Worm (Caenorhabditis elegans) whole organism, L4 larva: Measurements from ENCODE around the gene D2045.8.

ENCODE experiments used
- D1046.2 ChIP-seq: fragments of 200-800 bp; sonication (Bioruptor generic); IDR thresholded peaks from 2 replicates; pipeline ENCODE4 v1.3.6; 2022; ENCODE audit warnings: missing genetic modification characterization, missing compliant biosample characterization
- F49E8.2 ChIP-seq: sonication (generic microtip); optimal IDR thresholded peaks from 2 replicates; lab custom pipeline; 2016; ENCODE audit warnings: missing compliant biosample characterization, mild to moderate bottlenecking, missing genetic modification characterization, borderline replicate concordance
- R02D3.7 ChIP-seq: fragments of 150-350 bp; sonication (generic microtip); optimal IDR thresholded peaks from 3 replicates; lab custom pipeline; 2014; ENCODE audit warnings: missing biosample characterization, missing genetic modification characterization
- Y48G9A.11 ChIP-seq: fragments of 200-800 bp; sonication (Bioruptor generic); IDR thresholded peaks from 2 replicates; pipeline ENCODE4 v1.3.6; 2022; ENCODE audit warnings: missing genetic modification reagents, missing genetic modification characterization, missing compliant biosample characterization
- ZK546.5 ChIP-seq, 2 experiments: sonication (generic microtip); optimal IDR thresholded peaks; 2 replicates each; lab custom pipeline; 2017; ENCODE audit warnings: missing biosample characterization in 2 of 2, missing genetic modification characterization in 2 of 2
- aha-1 ChIP-seq: fragments of 150-350 bp; peaks from one replicate; lab custom pipeline; 2014; ENCODE audit warnings: missing biosample characterization, missing genetic modification characterization
- ama-1 ChIP-seq: fragments of 150-350 bp; optimal IDR thresholded peaks from 2 replicates; lab custom pipeline; 2014; ENCODE audit warnings: inconsistent platforms, mixed read lengths
- arid-1 ChIP-seq: fragments of 200-800 bp; sonication (Bioruptor generic); conservative IDR thresholded peaks from 2 replicates; pipeline ENCODE4 v1.3.6; 2022; ENCODE audit warnings: missing genetic modification reagents, missing genetic modification characterization, missing compliant biosample characterization
- ceh-28 ChIP-seq: fragments of 150-350 bp; optimal IDR thresholded peaks from 2 replicates; lab custom pipeline; 2014; ENCODE audit warnings: missing biosample characterization, missing genetic modification reagents, missing genetic modification characterization
- ceh-44 ChIP-seq: fragments of 200-800 bp; sonication (Bioruptor generic); IDR thresholded peaks from 2 replicates; pipeline ENCODE4 v1.3.6; 2022; ENCODE audit warnings: missing genetic modification reagents, missing genetic modification characterization, missing compliant biosample characterization
- cey-2 ChIP-seq: sonication (generic microtip); optimal IDR thresholded peaks from 3 replicates; lab custom pipeline; 2017; ENCODE audit warnings: missing genetic modification characterization, mild to moderate bottlenecking, missing compliant biosample characterization, antibody characterized with exemption, borderline replicate concordance; ENCODE audit not compliant: insufficient read depth
- daf-12 ChIP-seq: fragments of 150-350 bp; optimal IDR thresholded peaks from 2 replicates; lab custom pipeline; 2014; ENCODE audit warnings: missing biosample characterization, missing genetic modification reagents, missing genetic modification characterization
- daf-16 ChIP-seq, 3 experiments: sonication (generic microtip); optimal IDR thresholded peaks; 2 replicates each; lab custom pipeline; 2016 to 2017; ENCODE audit warnings: missing genetic modification characterization in 3 of 3, missing genetic modification reagents in 3 of 3, mild to moderate bottlenecking in 2 of 3, missing compliant biosample characterization in 2 of 3, missing biosample characterization in 1 of 3, moderate library complexity in 1 of 3
- dmd-8 ChIP-seq: fragments of 200-800 bp; sonication (Bioruptor generic); IDR thresholded peaks from 2 replicates; pipeline ENCODE4 v1.3.6; 2022; ENCODE audit warnings: missing genetic modification characterization, missing compliant biosample characterization
- egl-43 ChIP-seq: fragments of 200-800 bp; sonication (Bioruptor generic); IDR thresholded peaks from 2 replicates; pipeline ENCODE4 v1.3.6; 2022; ENCODE audit warnings: missing genetic modification reagents, missing genetic modification characterization, missing compliant biosample characterization
- hlh-11 ChIP-seq: fragments of 200-800 bp; sonication (Bioruptor generic); optimal IDR thresholded peaks from 2 replicates; lab custom pipeline; 2018; ENCODE audit warnings: mild to moderate bottlenecking, missing genetic modification characterization, missing compliant biosample characterization
- hlh-30 ChIP-seq: sonication (generic microtip); optimal IDR thresholded peaks from 2 replicates; lab custom pipeline; 2017; ENCODE audit warnings: antibody characterized with exemption, mild to moderate bottlenecking, missing genetic modification characterization, missing compliant biosample characterization; ENCODE audit not compliant: insufficient read depth
- hmg-1.1 ChIP-seq: fragments of 200-800 bp; sonication (Bioruptor generic); IDR thresholded peaks from 2 replicates; pipeline ENCODE4 v1.3.6; 2022; ENCODE audit warnings: missing genetic modification reagents, missing genetic modification characterization, missing compliant biosample characterization
- lin-1 ChIP-seq: fragments of 200-800 bp; sonication (Bioruptor generic); IDR thresholded peaks from 2 replicates; pipeline ENCODE4 v1.3.6; 2022; ENCODE audit warnings: missing genetic modification reagents, missing genetic modification characterization, missing compliant biosample characterization
- lin-13 ChIP-seq: fragments of 150-350 bp; optimal IDR thresholded peaks from 2 replicates; lab custom pipeline; 2014; ENCODE audit warnings: missing biosample characterization, missing genetic modification reagents, missing genetic modification characterization
- lin-15B ChIP-seq: fragments of 150-350 bp; sonication (generic microtip); optimal IDR thresholded peaks from 3 replicates; lab custom pipeline; 2014; ENCODE audit warnings: missing biosample characterization, missing genetic modification characterization
- lin-29 ChIP-seq: fragments of 200-800 bp; sonication (Bioruptor generic); IDR thresholded peaks from 2 replicates; pipeline ENCODE4 v1.3.6; 2022; ENCODE audit warnings: missing genetic modification reagents, missing genetic modification characterization, missing compliant biosample characterization
- lin-38 ChIP-seq: fragments of 200-800 bp; sonication (Bioruptor generic); IDR thresholded peaks from 2 replicates; pipeline ENCODE4 v1.3.6; 2022; ENCODE audit warnings: missing genetic modification reagents, missing genetic modification characterization, missing compliant biosample characterization
- lir-3 ChIP-seq: sonication (generic microtip); optimal IDR thresholded peaks from 2 replicates; lab custom pipeline; 2016; ENCODE audit warnings: mild to moderate bottlenecking, missing genetic modification characterization, missing compliant biosample characterization
- madf-9 ChIP-seq: fragments of 200-800 bp; sonication (Bioruptor generic); conservative IDR thresholded peaks from 2 replicates; pipeline ENCODE4 v1.3.6; 2022; ENCODE audit warnings: missing genetic modification reagents, missing genetic modification characterization, missing compliant biosample characterization
- mdl-1 ChIP-seq, 2 experiments: fragments of 150-350 bp in 1 of 2; sonication (generic microtip) in 1 of 2; optimal IDR thresholded peaks; 2 replicates each; lab custom pipeline; 2014 to 2017; ENCODE audit warnings: missing biosample characterization in 2 of 2, missing genetic modification characterization in 2 of 2
- mdt-29 ChIP-seq: fragments of 200-800 bp; sonication (Bioruptor generic); IDR thresholded peaks from 2 replicates; pipeline ENCODE4 v1.3.6; 2022; ENCODE audit warnings: missing genetic modification reagents, missing genetic modification characterization, missing compliant biosample characterization
- mes-2 ChIP-seq: sonication (generic microtip); optimal IDR thresholded peaks from 2 replicates; lab custom pipeline; 2016; ENCODE audit warnings: missing genotype, mild to moderate bottlenecking, missing genetic modification characterization, missing compliant biosample characterization; ENCODE audit not compliant: poor library complexity, severe bottlenecking
- mxl-3 ChIP-seq: fragments of 200-800 bp; sonication (Bioruptor generic); optimal IDR thresholded peaks from 2 replicates; lab custom pipeline; 2018; ENCODE audit warnings: mild to moderate bottlenecking, missing genetic modification characterization, missing compliant biosample characterization
- nhr-10 ChIP-seq: fragments of 150-350 bp; optimal IDR thresholded peaks from 2 replicates; lab custom pipeline; 2014; ENCODE audit warnings: missing biosample characterization, missing genetic modification characterization
- nhr-102 ChIP-seq: sonication (generic microtip); optimal IDR thresholded peaks from 2 replicates; lab custom pipeline; 2016; ENCODE audit warnings: mild to moderate bottlenecking, missing genetic modification characterization, moderate library complexity, missing compliant biosample characterization
- nhr-42 ChIP-seq: fragments of 200-800 bp; sonication (Bioruptor generic); IDR thresholded peaks from 2 replicates; pipeline ENCODE4 v1.3.6; 2022; ENCODE audit warnings: missing genetic modification characterization, missing compliant biosample characterization
- nhr-76 ChIP-seq: fragments of 150-350 bp; optimal IDR thresholded peaks from 2 replicates; lab custom pipeline; 2014; ENCODE audit warnings: missing biosample characterization, missing genetic modification characterization
- pha-4 ChIP-seq, 2 experiments: fragments of 150-350 bp in 1 of 2; fragments of 200-800 bp in 1 of 2; sonication (Bioruptor generic) in 1 of 2; IDR thresholded peaks in 1 of 2; optimal IDR thresholded peaks in 1 of 2; 2 replicates each; pipeline versions ENCODE4 v1.3.6 to Lab custom; 2014 to 2022; ENCODE audit warnings: missing genetic modification characterization in 2 of 2, missing genetic modification reagents in 2 of 2, missing biosample characterization in 1 of 2, missing compliant biosample characterization in 1 of 2
- php-3 ChIP-seq: fragments of 200-800 bp; sonication (Bioruptor generic); IDR thresholded peaks from 2 replicates; pipeline ENCODE4 v1.3.6; 2022; ENCODE audit warnings: missing genetic modification reagents, missing genetic modification characterization, missing compliant biosample characterization
- saeg-2 ChIP-seq: fragments of 200-800 bp; sonication (Bioruptor generic); IDR thresholded peaks from 2 replicates; pipeline ENCODE4 v1.3.6; 2022; ENCODE audit warnings: missing genetic modification reagents, missing genetic modification characterization, missing compliant biosample characterization
- skn-1 ChIP-seq: fragments of 150-350 bp; optimal IDR thresholded peaks from 2 replicates; lab custom pipeline; 2014; ENCODE audit warnings: missing biosample characterization, missing genetic modification characterization
- spr-1 ChIP-seq: sonication (generic microtip); optimal IDR thresholded peaks from 2 replicates; lab custom pipeline; 2016; ENCODE audit warnings: mild to moderate bottlenecking, missing genetic modification characterization, missing compliant biosample characterization
- unc-130 ChIP-seq: sonication (generic microtip); optimal IDR thresholded peaks from 2 replicates; lab custom pipeline; 2016; ENCODE audit warnings: missing genetic modification reagents, missing genetic modification characterization, missing compliant biosample characterization
- unc-39 ChIP-seq: sonication (generic microtip); optimal IDR thresholded peaks from 2 replicates; lab custom pipeline; 2017; ENCODE audit warnings: missing biosample characterization, missing genetic modification characterization
- unc-62 ChIP-seq, 3 experiments: fragments of 150-350 bp in 1 of 3; sonication (generic microtip); optimal IDR thresholded peaks in 2 of 3; peaks in 1 of 3; 1 replicate in 1 of 3; 2 replicates in 2 of 3; lab custom pipeline; 2014 to 2017; ENCODE audit warnings: missing biosample characterization in 3 of 3, missing genetic modification characterization in 3 of 3, missing genetic modification reagents in 3 of 3, missing genotype in 1 of 3
- vab-7 ChIP-seq: fragments of 200-800 bp; sonication (Bioruptor generic); IDR thresholded peaks from 2 replicates; pipeline ENCODE4 v1.3.6; 2022; ENCODE audit warnings: missing genetic modification reagents, missing genetic modification characterization, missing compliant biosample characterization
- zfp-2 ChIP-seq: sonication (generic microtip); optimal IDR thresholded peaks from 2 replicates; lab custom pipeline; 2016; ENCODE audit warnings: mild to moderate bottlenecking, missing genetic modification characterization, missing compliant biosample characterization
- zfp-3 ChIP-seq: fragments of 200-800 bp; sonication (Bioruptor generic); conservative IDR thresholded peaks from 2 replicates; pipeline ENCODE4 v1.3.6; 2022; ENCODE audit warnings: missing genetic modification reagents, missing genetic modification characterization, missing compliant biosample characterization
- zip-2 ChIP-seq: fragments of 150-350 bp; optimal IDR thresholded peaks from 2 replicates; lab custom pipeline; 2014; ENCODE audit warnings: missing biosample characterization, missing genetic modification characterization

D2045.8 gene

DNA sequence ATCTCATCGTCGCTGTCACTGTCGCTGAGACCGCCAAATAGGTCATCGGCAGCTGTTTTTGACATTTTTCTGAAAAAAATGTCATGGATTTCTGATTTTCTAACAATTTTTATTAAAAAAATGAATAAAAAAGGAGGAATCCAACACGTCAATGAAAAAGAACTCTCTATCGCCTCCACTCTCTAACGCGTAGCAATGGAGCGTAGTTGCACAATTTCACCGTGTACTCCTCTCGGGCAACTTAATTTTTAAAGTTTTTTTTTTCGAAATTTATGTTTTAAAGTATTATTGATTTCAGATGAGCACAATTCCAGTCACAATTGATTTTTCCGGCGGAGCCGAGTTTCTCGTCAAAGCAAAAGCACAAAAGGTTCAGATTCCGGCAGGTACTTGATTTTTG, 23.1 kb downstream of the D2045.8 start, which contains the start of the genes taf-11.3 and urm-1 (continued):
- no peak for TF ChIP-seq egl-43 (GFP tag; lab: Robert Waterston, UW)
- no peak for TF ChIP-seq ZK546.5 (tag; optimal IDR thresholded peaks at IDR 0.05; lab: Kevin White, UChicago)
- peak; percentile 10 for TF ChIP-seq nhr-102 (tag; lab: Kevin White, UChicago)
- no peak for TF ChIP-seq skn-1 (tag; lab: Kevin White, UChicago)
- peak; percentile 52 for TF ChIP-seq hmg-1.1
- peak; percentile 35 for TF ChIP-seq unc-130
- TF ChIP-seq mxl-3 (GFP tag; lab: Kevin White, UChicago) = no peak
- TF ChIP-seq vab-7 (GFP tag; lab: Robert Waterston, UW) = no peak
- TF ChIP-seq D1046.2 (GFP tag; lab: Robert Waterston, UW) = no peak
- no peak for TF ChIP-seq F49E8.2 (tag; lab: Kevin White, UChicago)
- TF ChIP-seq nhr-10 (tag; lab: Kevin White, UChicago) = no peak
- TF ChIP-seq nhr-76 (tag; lab: Kevin White, UChicago) = no peak
- peak in 1 of 2 experiments; percentile 84 for TF ChIP-seq unc-62 (GFP tag; optimal IDR thresholded peaks at IDR 0.05 in 1 of 2; lab: Kevin White, UChicago)
- no peak for TF ChIP-seq unc-62 (tag; optimal IDR thresholded peaks at IDR 0.05; lab: Kevin White, UChicago)
- no peak for TF ChIP-seq lin-29 (GFP tag; lab: Robert Waterston, UW)
- no peak for TF ChIP-seq cey-2 (tag; lab: Kevin White, UChicago)
- TF ChIP-seq ceh-28 (tag; lab: Kevin White, UChicago) = no peak
- no peak for TF ChIP-seq zip-2 (tag; lab: Kevin White, UChicago)
- TF ChIP-seq saeg-2 = no peak
- TF ChIP-seq ama-1 (lab: Kevin White, UChicago) = no peak
- no peak for TF ChIP-seq R02D3.7 (tag; lab: Kevin White, UChicago)
- peak; percentile 96 for TF ChIP-seq lin-38 (GFP tag; lab: Robert Waterston, UW)
- TF ChIP-seq hlh-11 (tag; lab: Kevin White, UChicago) = peak; percentile 38
- TF ChIP-seq aha-1 (tag; lab: Kevin White, UChicago) = peak; percentile 50
- TF ChIP-seq zfp-3 (GFP tag; lab: Robert Waterston, UW) = no peak
- TF ChIP-seq mdl-1 (tag; optimal IDR thresholded peaks at IDR 0.05; lab: Kevin White, UChicago) = no peak
- no peak for TF ChIP-seq unc-39 (tag; lab: Kevin White, UChicago)
- TF ChIP-seq hlh-30 (tag; lab: Kevin White, UChicago) = peak; percentile 30
- TF ChIP-seq lin-1 (GFP tag; lab: Robert Waterston, UW) = no peak
- no peak for TF ChIP-seq zfp-2 (tag; lab: Kevin White, UChicago)
- no peak for TF ChIP-seq dmd-8 (GFP tag; lab: Robert Waterston, UW)
- TF ChIP-seq arid-1 (GFP tag; lab: Robert Waterston, UW) = 0 out of 2 replicates have a peak, but pooled peaks have one; percentile 30
- TF ChIP-seq daf-16 (GFP tag; optimal IDR thresholded peaks at IDR 0.05; lab: Kevin White, UChicago) = no peak
- TF ChIP-seq daf-16 (tag; optimal IDR thresholded peaks at IDR 0.05; lab: Kevin White, UChicago) = peak; percentile 40
- TF ChIP-seq nhr-42 (GFP tag; lab: Robert Waterston, UW) = no peak
- TF ChIP-seq spr-1 = no peak
- TF ChIP-seq php-3 = no peak
- no peak for TF ChIP-seq Y48G9A.11 (GFP tag; lab: Robert Waterston, UW)
- TF ChIP-seq ceh-44 (GFP tag; lab: Robert Waterston, UW) = no peak
- no peak for TF ChIP-seq madf-9 (GFP tag; lab: Robert Waterston, UW)
- TF ChIP-seq lin-15B = peak; percentile 37
- TF ChIP-seq lin-13 (GFP tag; lab: Kevin White, UChicago) = peak; percentile 74
- peak; percentile 94 for TF ChIP-seq mes-2
- no peak for TF ChIP-seq mdt-29
- no peak for TF ChIP-seq daf-12
- no peak for TF ChIP-seq pha-4 (GFP tag; IDR thresholded peaks at IDR 0.05; lab: Robert Waterston, UW)
- peak; percentile 79 for TF ChIP-seq pha-4 (tag; optimal IDR thresholded peaks at IDR 0.05; lab: Kevin White, UChicago)
- no peak for TF ChIP-seq lir-3 (tag; lab: Kevin White, UChicago)
